Fruit fly (Drosophila melanogaster) whole organism, wandering third instar larva: ENCODE data around the gene CG16736.

Experiments used
- Abd-B ChIP-seq: fragments of >200 bp; optimal IDR thresholded peaks from 2 replicates; lab custom pipeline; 2017; ENCODE audit warnings: missing biosample characterization, missing genetic modification characterization
- CG32264 ChIP-seq: fragments of 200-800 bp; sonication (Bioruptor generic); optimal IDR thresholded peaks from 2 replicates; lab custom pipeline; 2016; ENCODE audit warnings: missing biosample characterization, missing genetic modification characterization
- CG9705 ChIP-seq: fragments of 200-800 bp; sonication (Bioruptor generic); optimal IDR thresholded peaks from 2 replicates; lab custom pipeline; 2018; ENCODE audit warnings: missing biosample characterization, mild to moderate bottlenecking, missing genetic modification characterization
- CrebA ChIP-seq: fragments of 200-800 bp; sonication (Bioruptor generic); optimal IDR thresholded peaks from 2 replicates; lab custom pipeline; 2016; ENCODE audit warnings: missing biosample characterization, mild to moderate bottlenecking, missing genetic modification characterization, borderline replicate concordance
- Dfd ChIP-seq: fragments of >200 bp; optimal IDR thresholded peaks from 2 replicates; lab custom pipeline; 2017; ENCODE audit warnings: missing biosample characterization, missing genetic modification characterization
- Dif ChIP-seq: fragments of 200-275, 200-300 bp; sonication (Bioruptor generic); optimal IDR thresholded peaks from 2 replicates; lab custom pipeline; 2018; ENCODE audit warnings: missing biosample characterization, missing genetic modification characterization; ENCODE audit not compliant: partially characterized antibody
- GATAd ChIP-seq: sonication (Bioruptor generic); optimal IDR thresholded peaks from 2 replicates; lab custom pipeline; 2016; ENCODE audit warnings: missing biosample characterization, missing genetic modification characterization
- Hnf4 ChIP-seq: fragments of 200-800 bp; sonication (Bioruptor generic); optimal IDR thresholded peaks from 2 replicates; lab custom pipeline; 2016; ENCODE audit warnings: missing biosample characterization, mild to moderate bottlenecking, missing genetic modification characterization
- Hr83 ChIP-seq: fragments of 200-300 bp; sonication (Bioruptor generic); optimal IDR thresholded peaks from 2 replicates; lab custom pipeline; 2016; ENCODE audit warnings: missing biosample characterization, mild to moderate bottlenecking, missing genetic modification characterization, moderate library complexity; ENCODE audit not compliant: poor library complexity, severe bottlenecking
- Jra ChIP-seq: sonication (Bioruptor generic); optimal IDR thresholded peaks from 2 replicates; lab custom pipeline; 2016; ENCODE audit warnings: missing biosample characterization, missing genetic modification characterization
- Mio ChIP-seq: sonication (Bioruptor generic); optimal IDR thresholded peaks from 2 replicates; lab custom pipeline; 2016; ENCODE audit warnings: missing biosample characterization, missing genetic modification characterization
- Myc ChIP-seq: fragments of >200 bp; optimal IDR thresholded peaks from 2 replicates; lab custom pipeline; 2017
- N ChIP-seq: fragments of >200 bp; optimal IDR thresholded peaks from 2 replicates; lab custom pipeline; 2018; ENCODE audit warnings: missing biosample characterization, missing external identifiers, missing genetic modification characterization
- OdsH ChIP-seq: fragments of 200-800 bp; sonication (Bioruptor generic); optimal IDR thresholded peaks from 2 replicates; lab custom pipeline; 2016; ENCODE audit warnings: missing biosample characterization, mild to moderate bottlenecking, missing genetic modification characterization
- Rel ChIP-seq, 2 experiments: fragments of 200-800 bp; sonication (Bioruptor generic) in 1 of 2; optimal IDR thresholded peaks; 2 replicates in 1 of 2; 3 replicates in 1 of 2; lab custom pipeline; 2016 to 2019; ENCODE audit warnings: mild to moderate bottlenecking in 2 of 2, missing biosample characterization in 2 of 2, missing genetic modification characterization in 2 of 2, moderate library complexity in 1 of 2
- Sp1 ChIP-seq: fragments of 200-800 bp; sonication (Bioruptor generic); optimal IDR thresholded peaks from 3 replicates; lab custom pipeline; 2019; ENCODE audit warnings: missing biosample characterization, mild to moderate bottlenecking, missing genetic modification characterization, moderate library complexity
- Vsx2 ChIP-seq: fragments of 200-300, 225-300 bp; sonication (Bioruptor generic); optimal IDR thresholded peaks from 2 replicates; lab custom pipeline; 2018; ENCODE audit warnings: missing biosample characterization, missing genetic modification characterization; ENCODE audit not compliant: partially characterized antibody
- br ChIP-seq: fragments of 200-800 bp; sonication (Bioruptor generic); optimal IDR thresholded peaks from 2 replicates; lab custom pipeline; 2016; ENCODE audit warnings: missing biosample characterization, missing genetic modification characterization
- brk ChIP-seq: fragments of 200-800 bp; sonication (Bioruptor generic); optimal IDR thresholded peaks from 2 replicates; lab custom pipeline; 2016; ENCODE audit warnings: missing biosample characterization, mild to moderate bottlenecking, missing genetic modification characterization
- dl ChIP-seq, 2 experiments: fragments of 175-275, 200-275 bp in 1 of 2; fragments of 200-275 bp in 1 of 2; sonication (Bioruptor generic); optimal IDR thresholded peaks; lab custom pipeline; 2018; ENCODE audit warnings: mild to moderate bottlenecking in 2 of 2, missing biosample characterization in 2 of 2, missing genetic modification characterization in 2 of 2, moderate library complexity in 2 of 2; ENCODE audit not compliant: partially characterized antibody in 2 of 2, insufficient read depth in 1 of 2
- dmrt93B ChIP-seq: fragments of 200-800 bp; sonication (Bioruptor generic); optimal IDR thresholded peaks from 2 replicates; lab custom pipeline; 2018; ENCODE audit warnings: missing biosample characterization, mild to moderate bottlenecking, missing genetic modification characterization
- dsf ChIP-seq: sonication (Bioruptor generic); optimal IDR thresholded peaks from 2 replicates; lab custom pipeline; 2016; ENCODE audit warnings: missing biosample characterization, missing genetic modification characterization, borderline replicate concordance
- ey ChIP-seq: fragments of 200-800 bp; sonication (Bioruptor generic); optimal IDR thresholded peaks from 2 replicates; lab custom pipeline; 2016; ENCODE audit warnings: missing biosample characterization, missing genetic modification characterization
- foxo ChIP-seq, 2 experiments: fragments of 200-800 bp; sonication (Bioruptor generic); optimal IDR thresholded peaks; 2 replicates in 1 of 2; 3 replicates in 1 of 2; lab custom pipeline; 2016 to 2017; ENCODE audit warnings: missing biosample characterization in 2 of 2, missing genetic modification characterization in 2 of 2
- fru ChIP-seq: fragments of 200-800 bp; sonication (Bioruptor generic); optimal IDR thresholded peaks from 3 replicates; lab custom pipeline; 2016; ENCODE audit warnings: missing biosample characterization, mild to moderate bottlenecking, missing genetic modification characterization
- h ChIP-seq: fragments of 200-800 bp; sonication (Bioruptor generic); optimal IDR thresholded peaks from 3 replicates; lab custom pipeline; 2016; ENCODE audit warnings: missing biosample characterization, mild to moderate bottlenecking, missing genetic modification characterization
- jim ChIP-seq: fragments of 175-275, 200-325 bp; sonication (Bioruptor generic); optimal IDR thresholded peaks from 2 replicates; lab custom pipeline; 2016; ENCODE audit warnings: missing biosample characterization, mild to moderate bottlenecking, missing genetic modification characterization
- psq ChIP-seq: fragments of 200-800 bp; sonication (Bioruptor generic); optimal IDR thresholded peaks from 3 replicates; lab custom pipeline; 2017; ENCODE audit warnings: missing biosample characterization, mild to moderate bottlenecking, missing genetic modification characterization, moderate library complexity
- rgr ChIP-seq: fragments of 200-800 bp; sonication (Bioruptor generic); optimal IDR thresholded peaks from 3 replicates; lab custom pipeline; 2016; ENCODE audit warnings: missing biosample characterization, mild to moderate bottlenecking, missing genetic modification characterization
- sage ChIP-seq: fragments of 200-800 bp; sonication (Bioruptor generic); optimal IDR thresholded peaks from 2 replicates; lab custom pipeline; 2016; ENCODE audit warnings: missing biosample characterization, mild to moderate bottlenecking, missing genetic modification characterization
- sv ChIP-seq: fragments of 200-800 bp; sonication (Bioruptor generic); optimal IDR thresholded peaks from 3 replicates; lab custom pipeline; 2016; ENCODE audit warnings: missing biosample characterization, missing genetic modification characterization
- usp ChIP-seq: fragments of >200 bp; optimal IDR thresholded peaks from 2 replicates; lab custom pipeline; 2017; ENCODE audit warnings: missing biosample characterization, missing genetic modification characterization
- woc ChIP-seq: sonication (Bioruptor generic); optimal IDR thresholded peaks from 2 replicates; lab custom pipeline; 2016; ENCODE audit warnings: missing biosample characterization, mild to moderate bottlenecking, missing genetic modification characterization

Gene CG16736

dm6 chr3R:9236070-9236492, 21.4 kb downstream of the CG16736 start:
- TF ChIP-seq Sp1, result no peak
- peak in 1 of 2 experiments; percentile 25 for TF ChIP-seq dl (GFP tag; optimal IDR thresholded peaks at IDR 0.05; lab: Kevin White, UChicago; ENCODE audit: insufficient read depth in 1 of 2, partially characterized antibody in 2 of 2)
- TF ChIP-seq Abd-B (GFP tag; lab: Kevin White, UChicago), result no peak
- peak; percentile 42 for TF ChIP-seq fru
- TF ChIP-seq psq, result peak; percentile 97
- peak; percentile 55 for TF ChIP-seq N (GFP tag; lab: Kevin White, UChicago)
- TF ChIP-seq br (GFP tag; lab: Kevin White, UChicago), result peak; percentile 10
- TF ChIP-seq Jra (GFP tag; lab: Kevin White, UChicago), result no peak
- TF ChIP-seq Dif (GFP tag; lab: Kevin White, UChicago), result peak; percentile 17
- no peak for TF ChIP-seq jim (GFP tag; lab: Kevin White, UChicago)
- no peak for TF ChIP-seq GATAd
- no peak for TF ChIP-seq CG32264
- no peak for TF ChIP-seq CG9705 (GFP tag; lab: Kevin White, UChicago)

dm6 chr3R:9234756-9235255, 22.7 kb downstream of the CG16736 start:
- TF ChIP-seq Dfd (GFP tag; lab: Kevin White, UChicago), result peak; percentile 42
- no peak for TF ChIP-seq br (GFP tag; lab: Kevin White, UChicago)

dm6 chr3R:9233763-9234162, 23.8 kb downstream of the CG16736 start:
- no peak for TF ChIP-seq dl (GFP tag; optimal IDR thresholded peaks at IDR 0.05; lab: Kevin White, UChicago; ENCODE audit: insufficient read depth in 1 of 2, partially characterized antibody in 2 of 2)
- TF ChIP-seq Dfd (GFP tag; lab: Kevin White, UChicago), result peak; percentile 97

dm6 chr3R:9232346-9232745, 25.2 kb downstream of the CG16736 start:
- TF ChIP-seq Jra (GFP tag; lab: Kevin White, UChicago) (no peak), Dfd (GFP tag; lab: Kevin White, UChicago) (peak; percentile 92)

dm6 chr3R:9229996-9230601, 27.4 kb downstream of the CG16736 start:
- no peak for TF ChIP-seq Hr83 (GFP tag; lab: Kevin White, UChicago)
- peak; percentile 51 for TF ChIP-seq woc (GFP tag; lab: Kevin White, UChicago)
- TF ChIP-seq fru, result peak; percentile 43
- peak; percentile 9 for TF ChIP-seq Sp1
- TF ChIP-seq foxo (GFP tag; optimal IDR thresholded peaks at IDR 0.05; lab: Kevin White, UChicago), result peak in 1 of 2 experiments; percentile 33
- TF ChIP-seq OdsH (GFP tag; lab: Kevin White, UChicago), result peak; percentile 18
- TF ChIP-seq Rel (GFP tag; optimal IDR thresholded peaks at IDR 0.05; lab: Kevin White, UChicago), result no peak
- TF ChIP-seq Rel (tag; optimal IDR thresholded peaks at IDR 0.05; lab: Kevin White, UChicago), result peak; percentile 50
- TF ChIP-seq sage, result peak; percentile 24
- TF ChIP-seq psq, result peak; percentile 10
- peak; percentile 36 for TF ChIP-seq br (GFP tag; lab: Kevin White, UChicago)
- TF ChIP-seq Vsx2 (GFP tag; lab: Kevin White, UChicago), result no peak
- peak; percentile 48 for TF ChIP-seq rgr (GFP tag; lab: Kevin White, UChicago)
- no peak for TF ChIP-seq usp (GFP tag; lab: Kevin White, UChicago)
- peak; percentile 45 for TF ChIP-seq h (GFP tag; lab: Kevin White, UChicago)

- TF ChIP-seq ey (GFP tag; lab: Kevin White, UChicago) (peak; percentile 98), usp (GFP tag; lab: Kevin White, UChicago) (no peak), Mio (GFP tag; lab: Kevin White, UChicago) (peak; percentile 69), Hr83 (GFP tag; lab: Kevin White, UChicago) (peak; percentile 54), h (GFP tag; lab: Kevin White, UChicago) (peak; percentile 99), Myc (lab: Kevin White, UChicago) (no peak), sv (GFP tag; lab: Kevin White, UChicago) (peak; percentile 36), Vsx2 (GFP tag; lab: Kevin White, UChicago) (no peak), psq (peak; percentile 100), foxo (GFP tag; optimal IDR thresholded peaks at IDR 0.05; lab: Kevin White, UChicago) (peak; percentile 87 to 99), CrebA (GFP tag; lab: Kevin White, UChicago) (peak; percentile 91), OdsH (GFP tag; lab: Kevin White, UChicago) (peak; percentile 98), N (GFP tag; lab: Kevin White, UChicago) (no peak), CG9705 (GFP tag; lab: Kevin White, UChicago) (peak; percentile 90), dmrt93B (GFP tag; lab: Kevin White, UChicago) (peak; percentile 96), sage (peak; percentile 97), brk (peak; percentile 94), Dif (GFP tag; lab: Kevin White, UChicago) (peak; percentile 57), dsf (GFP tag; lab: Kevin White, UChicago) (peak; percentile 86), Jra (GFP tag; lab: Kevin White, UChicago) (peak; percentile 96), GATAd (peak; percentile 55), Hnf4 (peak; percentile 97)
Observed at dm6 chr3R:9229075-9229835, 28.3 kb downstream of the CG16736 start.
